Worm (Caenorhabditis elegans): ENCODE data around the gene rict-1.

DNA sequence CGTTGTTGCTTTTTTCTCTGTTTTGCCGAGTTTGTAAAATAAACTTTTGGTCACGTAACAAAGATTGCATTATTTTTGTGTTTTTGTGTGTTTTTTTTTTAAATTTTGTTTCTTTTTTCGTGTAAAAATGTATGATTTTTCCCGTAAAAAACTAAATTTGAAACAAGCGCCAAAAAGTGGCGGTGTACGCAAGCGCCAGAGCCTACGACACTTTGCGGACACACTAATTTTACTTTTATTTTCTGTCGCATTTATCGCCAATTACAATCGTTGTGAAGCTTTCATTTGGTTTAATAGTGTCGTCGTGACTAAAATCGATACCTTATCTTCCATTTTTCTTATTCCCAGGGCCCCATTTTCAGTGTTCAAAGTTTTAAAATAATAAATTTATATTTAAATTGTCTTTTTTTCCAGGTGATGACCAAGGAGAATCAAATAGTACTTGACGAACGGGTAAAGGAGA lies 32.8 kb downstream of the rict-1 start, which contains the start of the genes Y81G3A.1 and gcn-2:
- TF ChIP-seq fkh-6 (tag; optimal IDR thresholded peaks at IDR 0.05) (no peak), hlh-6 (tag; optimal IDR thresholded peaks at IDR 0.05) (no peak)

Data from whole organism, late embryonic.